Fruit fly (Drosophila melanogaster): ENCODE results near the gene MED17.

The MED17 gene

DNA sequence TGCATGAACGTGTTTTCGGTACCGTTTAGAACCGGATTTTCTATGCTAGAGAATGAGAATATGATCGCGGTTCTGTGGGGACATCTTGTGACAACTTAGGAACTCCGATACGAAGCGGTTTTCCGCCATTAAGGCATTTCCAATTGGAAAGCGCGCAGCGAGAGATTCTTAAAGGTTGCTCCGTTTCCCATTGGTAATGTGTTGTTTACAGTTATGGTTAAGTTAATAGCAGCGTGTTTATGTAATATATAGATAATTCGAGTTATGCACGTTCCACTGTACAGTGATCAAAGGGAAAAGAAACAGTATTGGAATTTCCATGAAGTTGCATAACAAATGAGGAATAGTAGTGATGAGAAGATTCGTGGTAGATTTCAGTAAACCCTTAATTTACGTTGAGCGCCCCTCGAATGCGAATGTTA, 19.9 kb upstream of the MED17 start (continued):
- TF ChIP-seq Neu2 (GFP tag; optimal IDR thresholded peaks at IDR 0.05; ENCODE audit: borderline replicate concordance) (no peak), CG34422 (GFP tag; IDR thresholded peaks at IDR 0.05) (0 out of 3 replicates have a peak, but pooled peaks have one; percentile 36), lbe (GFP tag; optimal IDR thresholded peaks at IDR 0.05) (no peak), CG10979 (tag; optimal IDR thresholded peaks at IDR 0.05) (no peak), fd64A (GFP tag; optimal IDR thresholded peaks at IDR 0.05) (no peak), gro (GFP tag; optimal IDR thresholded peaks at IDR 0.05) (no peak), knrl (GFP tag; IDR thresholded peaks at IDR 0.05; ENCODE audit: partially characterized antibody) (no peak), CG10267 (tag; optimal IDR thresholded peaks at IDR 0.05) (no peak), Spps (tag; optimal IDR thresholded peaks at IDR 0.05) (no peak), CG14965 (GFP tag; optimal IDR thresholded peaks at IDR 0.05; ENCODE audit: borderline replicate concordance) (no peak), Opbp (GFP tag; IDR thresholded peaks at IDR 0.05; ENCODE audit: partially characterized antibody) (no peak), sna (GFP tag; IDR thresholded peaks at IDR 0.05; ENCODE audit: partially characterized antibody) (no peak), Xbp1 (GFP tag; optimal IDR thresholded peaks at IDR 0.05) (peak; percentile 3), CG15073 (GFP tag; optimal IDR thresholded peaks at IDR 0.05) (no peak), nerfin-2 (GFP tag; IDR thresholded peaks at IDR 0.05; ENCODE audit: partially characterized antibody) (no peak), BEAF-32 (GFP tag; optimal IDR thresholded peaks at IDR 0.05) (no peak), Meics (GFP tag; optimal IDR thresholded peaks at IDR 0.05) (no peak), NFAT (GFP tag; IDR thresholded peaks at IDR 0.05) (no peak), CG8924 (tag; optimal IDR thresholded peaks at IDR 0.05) (no peak), CG9817 (tag; optimal IDR thresholded peaks at IDR 0.05) (no peak), MBD-R2 (GFP tag; IDR thresholded peaks at IDR 0.05) (no peak), CG2120 (GFP tag; optimal IDR thresholded peaks at IDR 0.05) (peak; percentile 22), cg (GFP tag; optimal IDR thresholded peaks at IDR 0.05) (peak; percentile 34), Dek (tag; optimal IDR thresholded peaks at IDR 0.05) (no peak), CG17385 (GFP tag; optimal IDR thresholded peaks at IDR 0.05) (no peak), CG9727 (GFP tag; optimal IDR thresholded peaks at IDR 0.05) (no peak), Hsf (GFP tag; optimal IDR thresholded peaks at IDR 0.05) (peak; percentile 10), CG1603 (tag; optimal IDR thresholded peaks at IDR 0.05) (peak; percentile 38), Trl (optimal IDR thresholded peaks at IDR 0.05) (no peak), Trl (GFP tag; optimal IDR thresholded peaks at IDR 0.05) (no peak), gt (GFP tag; IDR thresholded peaks at IDR 0.05) (no peak), CG3065 (GFP tag; optimal IDR thresholded peaks at IDR 0.05) (no peak), Lim3 (GFP tag; IDR thresholded peaks at IDR 0.05) (no peak), CG10366 (GFP tag; IDR thresholded peaks at IDR 0.05) (no peak), CG17829 (tag; optimal IDR thresholded peaks at IDR 0.05) (peak; percentile 20), CG12236 (GFP tag; optimal IDR thresholded peaks at IDR 0.05) (no peak), Fer2 (tag; optimal IDR thresholded peaks at IDR 0.05) (no peak), mirr (GFP tag; optimal IDR thresholded peaks at IDR 0.05) (no peak), ATbp (GFP tag; optimal IDR thresholded peaks at IDR 0.05) (peak; percentile 11), MTF-1 (GFP tag; optimal IDR thresholded peaks at IDR 0.05; ENCODE audit: borderline replicate concordance) (no peak), Rfx (GFP tag; IDR thresholded peaks at IDR 0.05) (no peak), Hr3 (GFP tag; optimal IDR thresholded peaks at IDR 0.05) (no peak), zf30C (GFP tag; optimal IDR thresholded peaks at IDR 0.05) (no peak), CG7786 (GFP tag; optimal IDR thresholded peaks at IDR 0.05) (no peak), z (GFP tag; IDR thresholded peaks at IDR 0.05) (no peak), CG17186 (GFP tag; optimal IDR thresholded peaks at IDR 0.05) (no peak), E2f1 (GFP tag; IDR thresholded peaks at IDR 0.05) (no peak), PHDP (tag; optimal IDR thresholded peaks at IDR 0.05) (no peak), dmrt99B (tag; optimal IDR thresholded peaks at IDR 0.05) (peak; percentile 26), CG15269 (tag; optimal IDR thresholded peaks at IDR 0.05) (no peak), CG18011 (GFP tag; optimal IDR thresholded peaks at IDR 0.05) (no peak)
